Fruit fly (Drosophila melanogaster): Measurements from ENCODE around the gene CG13311.

The CG13311 gene

dm6 chr3L:8763794-8764193, 38.2 kb downstream of the CG13311 start (continued):
- TF ChIP-seq CG8632 (GFP tag; optimal IDR thresholded peaks at IDR 0.05) (peak; percentile 16), net (GFP tag; optimal IDR thresholded peaks at IDR 0.05) (no peak), OdsH (GFP tag; optimal IDR thresholded peaks at IDR 0.05) (peak; percentile 27), esn (GFP tag; optimal IDR thresholded peaks at IDR 0.05) (peak; percentile 62), achi (GFP tag; optimal IDR thresholded peaks at IDR 0.05) (no peak), CG3032 (tag; optimal IDR thresholded peaks at IDR 0.05) (no peak), Smox (GFP tag; optimal IDR thresholded peaks at IDR 0.05) (peak; percentile 69), Eip78C (GFP tag) (peak; percentile 69), Sox14 (GFP tag; optimal IDR thresholded peaks at IDR 0.05) (peak; percentile 27), dac (GFP tag; optimal IDR thresholded peaks at IDR 0.05) (no peak), CG16779 (tag; optimal IDR thresholded peaks at IDR 0.05) (no peak), ss (GFP tag; optimal IDR thresholded peaks at IDR 0.05) (no peak), pdm3 (GFP tag; optimal IDR thresholded peaks at IDR 0.05) (peak; percentile 32), Blimp-1 (GFP tag; optimal IDR thresholded peaks at IDR 0.05) (no peak), CG11762 (GFP tag; optimal IDR thresholded peaks at IDR 0.05; ENCODE audit: insufficient read depth) (no peak), CG6808 (GFP tag; optimal IDR thresholded peaks at IDR 0.05) (no peak), lz (GFP tag; optimal IDR thresholded peaks at IDR 0.05) (peak; percentile 39), Eip75B (GFP tag; optimal IDR thresholded peaks at IDR 0.05) (no peak), Sox15 (GFP tag; optimal IDR thresholded peaks at IDR 0.05) (peak; percentile 29), Sox102F (GFP tag; optimal IDR thresholded peaks at IDR 0.05) (peak; percentile 71), Ets96B (tag; optimal IDR thresholded peaks at IDR 0.05) (no peak), dsx (GFP tag; optimal IDR thresholded peaks at IDR 0.05; ENCODE audit: poor library complexity, severe bottlenecking) (no peak), CG4318 (GFP tag; optimal IDR thresholded peaks at IDR 0.05) (no peak)

dm6 chr3L:8763037-8763454, 38.9 kb downstream of the CG13311 start:
- TF ChIP-seq salr (GFP tag; optimal IDR thresholded peaks at IDR 0.05) (no peak), CG11762 (GFP tag; optimal IDR thresholded peaks at IDR 0.05; ENCODE audit: insufficient read depth) (no peak), ss (GFP tag; optimal IDR thresholded peaks at IDR 0.05) (no peak), Smox (GFP tag; optimal IDR thresholded peaks at IDR 0.05) (peak; percentile 61), eg (GFP tag; IDR thresholded peaks at IDR 0.05) (peak; percentile 53; the same call in 2 of the 3 replicates), CG6808 (GFP tag; optimal IDR thresholded peaks at IDR 0.05) (no peak), Sox14 (GFP tag; optimal IDR thresholded peaks at IDR 0.05) (peak; percentile 70), CG11294 (GFP tag; IDR thresholded peaks at IDR 0.05) (no peak), Sox15 (GFP tag; optimal IDR thresholded peaks at IDR 0.05) (peak; percentile 17), Ets96B (tag; optimal IDR thresholded peaks at IDR 0.05) (no peak), Blimp-1 (GFP tag; optimal IDR thresholded peaks at IDR 0.05) (no peak), CG7368 (GFP tag; optimal IDR thresholded peaks at IDR 0.05) (no peak), OdsH (GFP tag; optimal IDR thresholded peaks at IDR 0.05) (peak; percentile 48), CG3032 (tag; optimal IDR thresholded peaks at IDR 0.05) (no peak), CG15336 (GFP tag; IDR thresholded peaks at IDR 0.05) (peak; percentile 20; the same call in 1 of the 2 replicates), CG1621 (tag; optimal IDR thresholded peaks at IDR 0.05) (no peak), acj6 (GFP tag; optimal IDR thresholded peaks at IDR 0.05) (peak; percentile 35), lz (GFP tag; optimal IDR thresholded peaks at IDR 0.05) (peak; percentile 42), Eip93F (GFP tag; optimal IDR thresholded peaks at IDR 0.05) (no peak), vri (GFP tag; optimal IDR thresholded peaks at IDR 0.05) (peak; percentile 67), Sox102F (GFP tag; optimal IDR thresholded peaks at IDR 0.05) (peak; percentile 48), Eip78C (GFP tag) (no peak), Hr38 (GFP tag; optimal IDR thresholded peaks at IDR 0.05) (no peak), fkh (GFP tag; optimal IDR thresholded peaks at IDR 0.05) (no peak), CG6163 (GFP tag; IDR thresholded peaks at IDR 0.05) (no peak), CG6792 (GFP tag; optimal IDR thresholded peaks at IDR 0.05) (peak; percentile 26), esn (GFP tag; optimal IDR thresholded peaks at IDR 0.05) (no peak), Lpt (GFP tag; optimal IDR thresholded peaks at IDR 0.05) (no peak), dsx (GFP tag; optimal IDR thresholded peaks at IDR 0.05; ENCODE audit: poor library complexity, severe bottlenecking) (no peak), Eip75B (GFP tag; optimal IDR thresholded peaks at IDR 0.05) (no peak), CG10669 (GFP tag; optimal IDR thresholded peaks at IDR 0.05) (no peak), CG11902 (GFP tag; optimal IDR thresholded peaks at IDR 0.05) (peak; percentile 37), cyc (GFP tag; optimal IDR thresholded peaks at IDR 0.05) (peak; percentile 27), dac (GFP tag; optimal IDR thresholded peaks at IDR 0.05) (no peak), Hr39 (GFP tag; optimal IDR thresholded peaks at IDR 0.05) (peak; percentile 62), CG32006 (GFP tag; optimal IDR thresholded peaks at IDR 0.05) (peak; percentile 48), CG9139 (GFP tag; optimal IDR thresholded peaks at IDR 0.05) (no peak), CG31627 (GFP tag; optimal IDR thresholded peaks at IDR 0.05) (peak; percentile 62), CG6854 (GFP tag; optimal IDR thresholded peaks at IDR 0.05) (no peak), CG8632 (GFP tag; optimal IDR thresholded peaks at IDR 0.05) (peak; percentile 34), net (GFP tag; optimal IDR thresholded peaks at IDR 0.05) (peak; percentile 28), CG8119 (GFP tag; IDR thresholded peaks at IDR 0.05) (peak; percentile 47; the same call in 1 of the 3 replicates), Gug (GFP tag; IDR thresholded peaks at IDR 0.05) (no peak)
